Worm (Caenorhabditis elegans): ENCODE measurements around the gene clc-20.

- TF ChIP-seq F49E8.2 (tag; optimal IDR thresholded peaks at IDR 0.05; ENCODE audit: borderline replicate concordance) (no peak), Y105C5A.15 (GFP tag; IDR thresholded peaks at IDR 0.05) (no peak), lin-39 (tag; optimal IDR thresholded peaks at IDR 0.05) (no peak), nhr-77 (tag; optimal IDR thresholded peaks at IDR 0.05) (peak; percentile 36), unc-130 (GFP tag; optimal IDR thresholded peaks at IDR 0.05) (no peak)
Observed at ce11 chrIII:891014-891413, 18.6 kb downstream of the clc-20 start, which contains the start of gene T24C4.10.

All from whole organism, L4 larva.